Worm (Caenorhabditis elegans) whole organism, L4 larva: Measurements from ENCODE around the gene str-236.

Source experiments
- fkh-10 ChIP-seq: fragments of 150-350 bp; optimal IDR thresholded peaks from 2 replicates; lab custom pipeline; 2014; ENCODE audit warnings: missing biosample characterization, missing genetic modification reagents, missing genetic modification characterization
- lsy-2 ChIP-seq, 2 experiments: fragments of 150-350 bp in 1 of 2; sonication (generic microtip) in 1 of 2; optimal IDR thresholded peaks; 2 replicates each; lab custom pipeline; 2014 to 2017; ENCODE audit warnings: missing biosample characterization in 2 of 2, missing genetic modification characterization in 2 of 2
- mxl-3 ChIP-seq: fragments of 200-800 bp; sonication (Bioruptor generic); optimal IDR thresholded peaks from 2 replicates; lab custom pipeline; 2018; ENCODE audit warnings: mild to moderate bottlenecking, missing genetic modification characterization, missing compliant biosample characterization
- nhr-11 ChIP-seq: fragments of 150-350 bp; optimal IDR thresholded peaks from 2 replicates; lab custom pipeline; 2014; ENCODE audit warnings: missing biosample characterization, missing genetic modification characterization

ce11 chrV:1491510-1491909 lies 36.4 kb downstream of the str-236 start, which contains the start of gene C38C3.6:
- TF ChIP-seq lsy-2 (tag; optimal IDR thresholded peaks at IDR 0.05; lab: Kevin White, UChicago), result no peak
- no peak for TF ChIP-seq mxl-3 (GFP tag; lab: Kevin White, UChicago)
- TF ChIP-seq fkh-10 (GFP tag; lab: Kevin White, UChicago), result no peak
- no peak for TF ChIP-seq nhr-11 (tag; lab: Kevin White, UChicago)
